Fruit fly (Drosophila melanogaster) whole organism, prepupa: ENCODE results near the gene Atox1.
A peak's percentile ranks its signal among the peaks of the same experiment; 100 is the strongest.

Source experiments
- CG10631 ChIP-seq: fragments of 200-800 bp; sonication (Bioruptor generic); optimal IDR thresholded peaks from 2 replicates; lab custom pipeline; 2016; ENCODE audit warnings: missing biosample characterization, missing genetic modification characterization
- CG10669 ChIP-seq: fragments of 200-800 bp; sonication (Bioruptor generic); optimal IDR thresholded peaks from 3 replicates; lab custom pipeline; 2018; ENCODE audit warnings: missing biosample characterization, mild to moderate bottlenecking, missing genetic modification characterization, moderate library complexity
- CG11294 ChIP-seq: fragments of 200-800 bp; sonication (Bioruptor generic); IDR thresholded peaks from 2 replicates; pipeline ENCODE4 v1.3.6; 2022; ENCODE audit warnings: missing biosample characterization, missing genetic modification characterization
- CG11762 ChIP-seq: fragments of 200-800 bp; sonication (Bioruptor generic); optimal IDR thresholded peaks from 3 replicates; lab custom pipeline; 2016; ENCODE audit warnings: missing biosample characterization, missing genetic modification characterization; ENCODE audit not compliant: insufficient read depth
- CG11902 ChIP-seq: fragments of 200-800 bp; sonication (Bioruptor generic); optimal IDR thresholded peaks from 3 replicates; lab custom pipeline; 2016; ENCODE audit warnings: missing biosample characterization, missing genetic modification characterization
- CG15336 ChIP-seq: fragments of 200-800 bp; sonication (Bioruptor generic); IDR thresholded peaks from 2 replicates; pipeline ENCODE4 v1.3.6; 2022; ENCODE audit warnings: missing biosample characterization, missing genetic modification characterization
- CG1621 ChIP-seq: fragments of 200-800 bp; sonication (Bioruptor generic); optimal IDR thresholded peaks from 3 replicates; lab custom pipeline; 2018; ENCODE audit warnings: missing biosample characterization, mild to moderate bottlenecking, missing genetic modification characterization
- CG3032 ChIP-seq: fragments of 200-800 bp; optimal IDR thresholded peaks from 2 replicates; lab custom pipeline; 2019; ENCODE audit warnings: missing biosample characterization, mild to moderate bottlenecking, missing genetic modification characterization, moderate library complexity
- CG31627 ChIP-seq: fragments of 200-800 bp; sonication (Bioruptor generic); optimal IDR thresholded peaks from 3 replicates; lab custom pipeline; 2016; ENCODE audit warnings: missing biosample characterization, missing genetic modification characterization
- CG32006 ChIP-seq: fragments of 200-800 bp; sonication (Bioruptor generic); optimal IDR thresholded peaks from 3 replicates; lab custom pipeline; 2017; ENCODE audit warnings: missing biosample characterization, mild to moderate bottlenecking, missing genetic modification characterization
- CG34406 ChIP-seq: fragments of 200-800 bp; sonication (Bioruptor generic); optimal IDR thresholded peaks from 3 replicates; lab custom pipeline; 2016; ENCODE audit warnings: missing biosample characterization, missing genetic modification characterization
- CG3919 ChIP-seq: fragments of 200-800 bp; sonication (Bioruptor generic); optimal IDR thresholded peaks from 3 replicates; lab custom pipeline; 2016; ENCODE audit warnings: missing biosample characterization, missing genetic modification characterization
- CG4318 ChIP-seq: fragments of 200-800 bp; sonication (Bioruptor generic); optimal IDR thresholded peaks from 3 replicates; lab custom pipeline; 2017; ENCODE audit warnings: missing biosample characterization, mild to moderate bottlenecking, missing genetic modification characterization
- CG6163 ChIP-seq: fragments of 200-800 bp; sonication (Bioruptor generic); IDR thresholded peaks from 3 replicates; pipeline ENCODE4 v1.3.6; 2022; ENCODE audit warnings: missing biosample characterization, missing genetic modification characterization
- CG6276 ChIP-seq: fragments of 200-800 bp; sonication (Bioruptor generic); optimal IDR thresholded peaks from 2 replicates; lab custom pipeline; 2017; ENCODE audit warnings: missing biosample characterization, mild to moderate bottlenecking, missing genetic modification characterization
- CG6792 ChIP-seq: fragments of 200-800 bp; sonication (Bioruptor generic); optimal IDR thresholded peaks from 3 replicates; lab custom pipeline; 2016; ENCODE audit warnings: missing biosample characterization, missing genetic modification characterization
- CG6808 ChIP-seq: fragments of 200-800 bp; sonication (Bioruptor generic); optimal IDR thresholded peaks from 3 replicates; lab custom pipeline; 2017; ENCODE audit warnings: missing biosample characterization, missing genetic modification characterization, mild to moderate bottlenecking, moderate library complexity, missing genetic modification reagents
- CG6854 ChIP-seq: fragments of 200-800 bp; sonication (Bioruptor generic); optimal IDR thresholded peaks from 2 replicates; lab custom pipeline; 2017; ENCODE audit warnings: missing biosample characterization, mild to moderate bottlenecking, missing genetic modification characterization
- CG7368 ChIP-seq: fragments of 200-800 bp; sonication (Bioruptor generic); optimal IDR thresholded peaks from 3 replicates; lab custom pipeline; 2016; ENCODE audit warnings: missing biosample characterization, missing genetic modification characterization
- CG8632 ChIP-seq: fragments of 200-800 bp; sonication (Bioruptor generic); optimal IDR thresholded peaks from 3 replicates; lab custom pipeline; 2016; ENCODE audit warnings: missing biosample characterization, missing genetic modification characterization
- CG9139 ChIP-seq: fragments of 200-800 bp; sonication (Bioruptor generic); optimal IDR thresholded peaks from 3 replicates; lab custom pipeline; 2017; ENCODE audit warnings: missing biosample characterization, mild to moderate bottlenecking, missing genetic modification characterization
- Eip75B ChIP-seq: fragments of 200-800 bp; sonication (Bioruptor generic); optimal IDR thresholded peaks from 3 replicates; lab custom pipeline; 2016; ENCODE audit warnings: missing biosample characterization, missing genetic modification characterization
- Eip78C ChIP-seq: fragments of 200-800 bp; sonication (Bioruptor generic); peaks from one replicate; lab custom pipeline; 2016; ENCODE audit warnings: missing biosample characterization, missing genetic modification characterization
- Ets21C ChIP-seq: fragments of 200-800 bp; sonication (Bioruptor generic); optimal IDR thresholded peaks from 3 replicates; lab custom pipeline; 2016; ENCODE audit warnings: missing biosample characterization, missing genetic modification characterization
- Ets96B ChIP-seq: fragments of 200-800 bp; optimal IDR thresholded peaks from 2 replicates; lab custom pipeline; 2019; ENCODE audit warnings: missing biosample characterization, mild to moderate bottlenecking, missing genetic modification characterization, moderate library complexity
- Gug ChIP-seq: fragments of 200-800 bp; sonication (Bioruptor generic); IDR thresholded peaks from 2 replicates; pipeline ENCODE4 v1.3.6; 2022; ENCODE audit warnings: missing biosample characterization, missing genetic modification characterization
- Hr39 ChIP-seq: fragments of 200-800 bp; sonication (Bioruptor generic); optimal IDR thresholded peaks from 2 replicates; lab custom pipeline; 2016; ENCODE audit warnings: missing biosample characterization, missing genetic modification characterization
- Hr4 ChIP-seq: fragments of 200-800 bp; sonication (Bioruptor generic); optimal IDR thresholded peaks from 3 replicates; lab custom pipeline; 2016; ENCODE audit warnings: missing biosample characterization, missing genetic modification characterization
- Lpt ChIP-seq: fragments of 200-800 bp; sonication (Bioruptor generic); optimal IDR thresholded peaks from 3 replicates; lab custom pipeline; 2016; ENCODE audit warnings: missing biosample characterization, missing genetic modification characterization
- Met ChIP-seq: fragments of 200-800 bp; sonication (Bioruptor generic); optimal IDR thresholded peaks from 3 replicates; lab custom pipeline; 2016; ENCODE audit warnings: missing biosample characterization, missing genetic modification characterization
- OdsH ChIP-seq: fragments of 200-800 bp; sonication (Bioruptor generic); optimal IDR thresholded peaks from 3 replicates; lab custom pipeline; 2016; ENCODE audit warnings: missing biosample characterization, missing genetic modification characterization
- Smox ChIP-seq: fragments of 200-800 bp; sonication (Bioruptor generic); optimal IDR thresholded peaks from 3 replicates; lab custom pipeline; 2016; ENCODE audit warnings: missing biosample characterization, missing genetic modification characterization
- Sox102F ChIP-seq: fragments of 200-800 bp; sonication (Bioruptor generic); optimal IDR thresholded peaks from 2 replicates; lab custom pipeline; 2016; ENCODE audit warnings: missing biosample characterization, mild to moderate bottlenecking, missing genetic modification characterization
- Sox14 ChIP-seq: fragments of 200-800 bp; sonication (Bioruptor generic); optimal IDR thresholded peaks from 3 replicates; lab custom pipeline; 2016; ENCODE audit warnings: missing biosample characterization, missing genetic modification characterization
- achi ChIP-seq: fragments of 200-800 bp; sonication (Bioruptor generic); optimal IDR thresholded peaks from 3 replicates; lab custom pipeline; 2016; ENCODE audit warnings: missing biosample characterization, missing genetic modification characterization
- acj6 ChIP-seq: fragments of 200-800 bp; sonication (Bioruptor generic); optimal IDR thresholded peaks from 3 replicates; lab custom pipeline; 2016; ENCODE audit warnings: missing biosample characterization, missing genetic modification characterization
- cyc ChIP-seq: fragments of 200-800 bp; sonication (Bioruptor generic); optimal IDR thresholded peaks from 3 replicates; lab custom pipeline; 2016; ENCODE audit warnings: missing biosample characterization, missing genetic modification characterization
- dac ChIP-seq: fragments of 200-800 bp; sonication (Bioruptor generic); optimal IDR thresholded peaks from 2 replicates; lab custom pipeline; 2017; ENCODE audit warnings: missing biosample characterization, mild to moderate bottlenecking, missing genetic modification characterization
- dsx ChIP-seq: fragments of 200-800 bp; optimal IDR thresholded peaks from 3 replicates; lab custom pipeline; 2019; ENCODE audit warnings: missing biosample characterization, mild to moderate bottlenecking, missing genetic modification characterization, moderate library complexity; ENCODE audit not compliant: poor library complexity, severe bottlenecking
- esn ChIP-seq: fragments of 200-800 bp; sonication (Bioruptor generic); optimal IDR thresholded peaks from 2 replicates; lab custom pipeline; 2016; ENCODE audit warnings: missing biosample characterization, mild to moderate bottlenecking, missing genetic modification characterization, moderate library complexity
- fd59A ChIP-seq: fragments of 200-800 bp; sonication (Bioruptor generic); optimal IDR thresholded peaks from 2 replicates; lab custom pipeline; 2017; ENCODE audit warnings: missing biosample characterization, mild to moderate bottlenecking, missing genetic modification characterization, missing genetic modification reagents
- fkh ChIP-seq: fragments of 200-800 bp; sonication (Bioruptor generic); optimal IDR thresholded peaks from 3 replicates; lab custom pipeline; 2017; ENCODE audit warnings: missing biosample characterization, mild to moderate bottlenecking, missing genetic modification characterization, moderate library complexity
- lz ChIP-seq: fragments of 200-800 bp; sonication (Bioruptor generic); optimal IDR thresholded peaks from 3 replicates; lab custom pipeline; 2016; ENCODE audit warnings: missing biosample characterization, missing genetic modification characterization
- net ChIP-seq: fragments of 200-800 bp; sonication (Bioruptor generic); optimal IDR thresholded peaks from 3 replicates; lab custom pipeline; 2016; ENCODE audit warnings: missing biosample characterization, missing genetic modification characterization
- salr ChIP-seq, 2 experiments: fragments of 200-800 bp; sonication (Bioruptor generic); optimal IDR thresholded peaks; 3 replicates each; lab custom pipeline; 2016 to 2018; ENCODE audit warnings: missing biosample characterization in 2 of 2, missing genetic modification characterization in 2 of 2, mild to moderate bottlenecking in 1 of 2
- spab ChIP-seq: fragments of 200-800 bp; sonication (Bioruptor generic); optimal IDR thresholded peaks from 2 replicates; lab custom pipeline; 2017; ENCODE audit warnings: missing biosample characterization, mild to moderate bottlenecking, missing genetic modification characterization, missing genetic modification reagents
- ss ChIP-seq, 2 experiments: fragments of 200-800 bp; sonication (Bioruptor generic); optimal IDR thresholded peaks; 2 replicates in 1 of 2; 3 replicates in 1 of 2; lab custom pipeline; 2017 to 2018; ENCODE audit warnings: mild to moderate bottlenecking in 2 of 2, missing biosample characterization in 2 of 2, missing genetic modification characterization in 2 of 2, moderate library complexity in 1 of 2
- svp ChIP-seq: fragments of 200-800 bp; sonication (Bioruptor generic); peaks from one replicate; lab custom pipeline; 2016; ENCODE audit warnings: missing biosample characterization, missing genetic modification characterization

Gene Atox1

dm6 chr3L:21602275-21602674 is 38.5 kb upstream of the Atox1 start:
- TF ChIP-seq dac (GFP tag; lab: Kevin White, UChicago) (no peak), CG9139 (no peak), CG15336 (GFP tag; lab: Robert Waterston, UW) (no peak), Met (GFP tag; lab: Kevin White, UChicago) (no peak), esn (GFP tag; lab: Kevin White, UChicago) (no peak), Eip78C (GFP tag; lab: Kevin White, UChicago) (peak; percentile 71), spab (peak; percentile 55), CG6163 (no peak), Sox14 (GFP tag; lab: Kevin White, UChicago) (no peak), acj6 (GFP tag; lab: Kevin White, UChicago) (peak; percentile 13), CG11294 (no peak), CG6808 (GFP tag; lab: Kevin White, UChicago) (peak; percentile 59), Hr39 (GFP tag; lab: Kevin White, UChicago) (no peak), fd59A (GFP tag; lab: Kevin White, UChicago) (peak; percentile 36), CG11762 (GFP tag; lab: Kevin White, UChicago) (no peak), Eip75B (GFP tag; lab: Kevin White, UChicago) (no peak), CG6276 (no peak), svp (GFP tag; lab: Kevin White, UChicago) (peak; percentile 45), CG7368 (GFP tag; lab: Kevin White, UChicago) (no peak), CG6792 (no peak), lz (GFP tag; lab: Kevin White, UChicago) (no peak), CG11902 (GFP tag; lab: Kevin White, UChicago) (no peak), CG32006 (GFP tag; lab: Kevin White, UChicago) (no peak), CG1621 (tag; lab: Kevin White, UChicago) (no peak), CG8632 (GFP tag; lab: Kevin White, UChicago) (no peak), CG10669 (no peak), Gug (GFP tag; lab: Robert Waterston, UW) (no peak), Ets21C (GFP tag; lab: Kevin White, UChicago) (no peak), CG6854 (GFP tag; lab: Kevin White, UChicago) (no peak), Hr4 (GFP tag; lab: Kevin White, UChicago) (no peak), CG3919 (GFP tag; lab: Kevin White, UChicago) (peak; percentile 25), CG3032 (tag; lab: Kevin White, UChicago) (peak; percentile 39), CG34406 (GFP tag; lab: Kevin White, UChicago) (peak; percentile 9), cyc (no peak), net (GFP tag; lab: Kevin White, UChicago) (no peak), dsx (GFP tag; lab: Kevin White, UChicago) (no peak), CG31627 (no peak), salr (GFP tag; optimal IDR thresholded peaks at IDR 0.05; lab: Kevin White, UChicago) (no peak), OdsH (no peak), CG10631 (GFP tag; lab: Kevin White, UChicago) (peak; percentile 45), CG4318 (no peak), Lpt (GFP tag; lab: Kevin White, UChicago) (no peak), Ets96B (tag; lab: Kevin White, UChicago) (peak; percentile 42), achi (GFP tag; lab: Kevin White, UChicago) (no peak), Smox (GFP tag; lab: Kevin White, UChicago) (no peak), fkh (GFP tag; lab: Kevin White, UChicago) (no peak), Sox102F (GFP tag; lab: Kevin White, UChicago) (no peak), ss (GFP tag; optimal IDR thresholded peaks at IDR 0.05; lab: Kevin White, UChicago) (peak in 1 of 2 experiments; percentile 48)
